Worm (Caenorhabditis elegans): Measurements from ENCODE around the gene C01C10.2.

DNA sequence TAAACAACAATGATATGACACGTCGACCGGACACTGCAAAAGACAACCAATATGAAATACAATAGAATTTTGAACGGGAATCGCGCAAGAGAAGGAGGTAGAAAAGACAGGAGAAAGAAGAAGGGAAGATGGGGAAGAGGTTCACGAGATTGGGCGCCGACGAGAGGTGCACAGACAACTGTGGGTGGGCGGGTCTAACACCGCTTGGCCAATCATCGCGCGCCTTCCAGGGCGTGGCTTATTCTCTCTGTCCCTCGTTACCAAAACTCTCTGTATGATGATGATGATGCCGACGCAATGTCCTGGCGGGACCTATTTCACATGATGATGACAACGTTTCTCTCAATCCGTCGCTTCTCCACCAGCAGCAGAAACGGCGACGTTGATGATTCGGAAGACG lies 22.6 kb upstream of the C01C10.2 start:
- peak; percentile 13 for TF ChIP-seq hmg-4 (GFP tag; optimal IDR thresholded peaks at IDR 0.05)
- no peak for TF ChIP-seq tra-4 (tag; optimal IDR thresholded peaks at IDR 0.05)
